Fruit fly (Drosophila melanogaster) whole organism, embryonic: ENCODE data around the gene CG8765.
A peak's percentile ranks its signal among the peaks of the same experiment; 100 is the strongest.

Experiments
- ATbp ChIP-seq: fragments of 200-800 bp; sonication (Bioruptor generic); optimal IDR thresholded peaks from 2 replicates; lab custom pipeline; 2017; ENCODE audit warnings: missing biosample characterization, mild to moderate bottlenecking, missing genetic modification characterization, missing genetic modification reagents
- Aef1 ChIP-seq: fragments of 200-800 bp; sonication (Bioruptor generic); IDR thresholded peaks from 3 replicates; pipeline ENCODE4 v1.3.6; 2022; ENCODE audit warnings: missing biosample characterization, missing genetic modification characterization
- Atf6 ChIP-seq: fragments of 200-800 bp; sonication (Bioruptor generic); IDR thresholded peaks from 2 replicates; pipeline ENCODE4 v1.3.6; 2022; ENCODE audit warnings: missing biosample characterization, missing genetic modification characterization
- Awh ChIP-seq: fragments of 200-800 bp; sonication (Bioruptor generic); IDR thresholded peaks from 2 replicates; pipeline ENCODE4, ENCODE4 v1.3.6; 2022; ENCODE audit warnings: missing biosample characterization, missing genetic modification characterization
- BEAF-32 ChIP-seq: fragments of 200-800 bp; sonication (Bioruptor generic); optimal IDR thresholded peaks from 3 replicates; lab custom pipeline; 2017; ENCODE audit warnings: missing biosample characterization, missing genetic modification characterization, mild to moderate bottlenecking, moderate library complexity, missing genetic modification reagents
- CG10431 ChIP-seq: fragments of 200-800 bp; sonication (Bioruptor generic); optimal IDR thresholded peaks from 3 replicates; lab custom pipeline; 2018; ENCODE audit warnings: missing biosample characterization, mild to moderate bottlenecking, missing genetic modification characterization
- CG10979 ChIP-seq: fragments of 200-800 bp; sonication (Bioruptor generic); optimal IDR thresholded peaks from 2 replicates; lab custom pipeline; 2018; ENCODE audit warnings: missing biosample characterization, mild to moderate bottlenecking, missing genetic modification characterization, moderate library complexity
- CG11456 ChIP-seq: fragments of 200-800 bp; sonication (Bioruptor generic); IDR thresholded peaks from 3 replicates; pipeline ENCODE4 v1.3.6; 2022; ENCODE audit warnings: missing biosample characterization, missing genetic modification characterization
- CG12071 ChIP-seq: fragments of 200-800 bp; sonication (Bioruptor generic); optimal IDR thresholded peaks from 3 replicates; lab custom pipeline; 2018; ENCODE audit warnings: missing biosample characterization, mild to moderate bottlenecking, missing genetic modification characterization
- CG12219 ChIP-seq: fragments of 200-800 bp; sonication (Bioruptor generic); optimal IDR thresholded peaks from 3 replicates; lab custom pipeline; 2018; ENCODE audit warnings: missing biosample characterization, mild to moderate bottlenecking, missing genetic modification characterization
- CG12744 ChIP-seq: fragments of 200-800 bp; sonication (Bioruptor generic); optimal IDR thresholded peaks from 2 replicates; lab custom pipeline; 2016; ENCODE audit warnings: missing biosample characterization, missing genetic modification characterization
- CG14965 ChIP-seq: fragments of 200-800 bp; sonication (Bioruptor generic); optimal IDR thresholded peaks from 2 replicates; lab custom pipeline; 2016; ENCODE audit warnings: missing biosample characterization, missing genetic modification characterization, borderline replicate concordance
- CG15601 ChIP-seq: fragments of 200-800 bp; sonication (Bioruptor generic); optimal IDR thresholded peaks from 3 replicates; lab custom pipeline; 2019; ENCODE audit warnings: missing biosample characterization, mild to moderate bottlenecking, missing genetic modification characterization, moderate library complexity
- CG17361 ChIP-seq: fragments of 200-800 bp; sonication (Bioruptor generic); IDR thresholded peaks from 3 replicates; pipeline ENCODE4 v1.3.6; 2022; ENCODE audit warnings: missing biosample characterization, missing genetic modification characterization
- CG17829 ChIP-seq: fragments of 200-800 bp; optimal IDR thresholded peaks from 2 replicates; lab custom pipeline; 2019; ENCODE audit warnings: missing biosample characterization, mild to moderate bottlenecking, missing genetic modification characterization, moderate library complexity
- CG18764 ChIP-seq: fragments of 200-800 bp; sonication (Bioruptor generic); optimal IDR thresholded peaks from 3 replicates; lab custom pipeline; 2016; ENCODE audit warnings: missing biosample characterization, missing genetic modification characterization
- CG2199 ChIP-seq: fragments of 200-800 bp; sonication (Bioruptor generic); IDR thresholded peaks from 3 replicates; pipeline ENCODE4 v1.3.6; 2022; ENCODE audit warnings: missing biosample characterization, missing genetic modification characterization
- CG30403 ChIP-seq: fragments of 200-800 bp; sonication (Bioruptor generic); optimal IDR thresholded peaks from 3 replicates; lab custom pipeline; 2016; ENCODE audit warnings: missing biosample characterization, missing genetic modification characterization
- CG3065 ChIP-seq: fragments of 200-800 bp; sonication (Bioruptor generic); optimal IDR thresholded peaks from 2 replicates; lab custom pipeline; 2016; ENCODE audit warnings: missing biosample characterization, missing genetic modification characterization
- CG31365 ChIP-seq: fragments of 200-800 bp; sonication (Bioruptor generic); optimal IDR thresholded peaks from 2 replicates; lab custom pipeline; 2018; ENCODE audit warnings: missing biosample characterization, mild to moderate bottlenecking, missing genetic modification characterization
- CG34224 ChIP-seq: fragments of 200-800 bp; sonication (Bioruptor generic); IDR thresholded peaks from 3 replicates; pipeline ENCODE4 v1.3.6; 2022; ENCODE audit warnings: missing biosample characterization, missing genetic modification characterization; ENCODE audit not compliant: partially characterized antibody
- CG3838 ChIP-seq: fragments of 200-800 bp; sonication (Bioruptor generic); optimal IDR thresholded peaks from 3 replicates; lab custom pipeline; 2016; ENCODE audit warnings: missing biosample characterization, missing genetic modification characterization
- CG4820 ChIP-seq: fragments of 200-800 bp; sonication (Bioruptor generic); optimal IDR thresholded peaks from 3 replicates; lab custom pipeline; 2016; ENCODE audit warnings: missing biosample characterization, missing genetic modification characterization
- CG5180 ChIP-seq: fragments of 200-800 bp; sonication (Bioruptor generic); optimal IDR thresholded peaks from 3 replicates; lab custom pipeline; 2017; ENCODE audit warnings: missing biosample characterization, missing genetic modification characterization, mild to moderate bottlenecking, moderate library complexity, missing genetic modification reagents
- CG7372 ChIP-seq: fragments of 200-800 bp; sonication (Bioruptor generic); IDR thresholded peaks from 2 replicates; pipeline ENCODE4 v1.3.6; 2022; ENCODE audit warnings: missing biosample characterization, missing genetic modification characterization
- CG7987 ChIP-seq: fragments of 200-800 bp; sonication (Bioruptor generic); optimal IDR thresholded peaks from 2 replicates; lab custom pipeline; 2018; ENCODE audit warnings: missing biosample characterization, mild to moderate bottlenecking, missing genetic modification characterization, moderate library complexity
- CG8359 ChIP-seq: fragments of 200-800 bp; sonication (Bioruptor generic); optimal IDR thresholded peaks from 2 replicates; lab custom pipeline; 2017; ENCODE audit warnings: missing biosample characterization, mild to moderate bottlenecking, missing genetic modification characterization, borderline replicate concordance
- CG9215 ChIP-seq: fragments of 200-800 bp; sonication (Bioruptor generic); IDR thresholded peaks from 2 replicates; pipeline ENCODE4 v1.3.6; 2022; ENCODE audit warnings: missing biosample characterization, missing genetic modification characterization
- CrebB ChIP-seq: fragments of 200-800 bp; sonication (Bioruptor generic); optimal IDR thresholded peaks from 3 replicates; lab custom pipeline; 2018; ENCODE audit warnings: missing biosample characterization, mild to moderate bottlenecking, missing genetic modification characterization
- Dbx ChIP-seq: fragments of 200-800 bp; sonication (Bioruptor generic); IDR thresholded peaks from 3 replicates; pipeline ENCODE4 v1.3.6; 2022; ENCODE audit warnings: missing biosample characterization, missing genetic modification characterization
- Deaf1 ChIP-seq: fragments of 200-800 bp; optimal IDR thresholded peaks from 3 replicates; lab custom pipeline; 2019; ENCODE audit warnings: missing biosample characterization, mild to moderate bottlenecking, missing genetic modification characterization, moderate library complexity
- E2f2 ChIP-seq: fragments of 200-800 bp; sonication (Bioruptor generic); IDR thresholded peaks from 2 replicates; pipeline ENCODE4 v1.3.6; 2022; ENCODE audit warnings: missing biosample characterization, missing genetic modification characterization
- Hand ChIP-seq: fragments of 200-800 bp; sonication (Bioruptor generic); optimal IDR thresholded peaks from 2 replicates; lab custom pipeline; 2017; ENCODE audit warnings: mild to moderate bottlenecking, missing biosample characterization, missing genetic modification reagents, missing genetic modification characterization
- Hr78 ChIP-seq, 2 experiments: fragments of 200-800 bp in 1 of 2; fragments of >200 bp in 1 of 2; sonication (Bioruptor generic) in 1 of 2; optimal IDR thresholded peaks; 2 replicates each; lab custom pipeline; 2017 to 2019; ENCODE audit warnings: missing biosample characterization in 2 of 2, missing genetic modification characterization in 2 of 2, mild to moderate bottlenecking in 1 of 2, moderate library complexity in 1 of 2
- Kr ChIP-seq: fragments of 200-800 bp; sonication (Bioruptor generic); optimal IDR thresholded peaks from 2 replicates; lab custom pipeline; 2017; ENCODE audit warnings: missing biosample characterization, mild to moderate bottlenecking, missing genetic modification characterization
- Lhr ChIP-seq: fragments of 200-800 bp; sonication (Bioruptor generic); optimal IDR thresholded peaks from 3 replicates; lab custom pipeline; 2017; ENCODE audit warnings: mild to moderate bottlenecking, missing biosample characterization, missing genetic modification reagents, missing genetic modification characterization
- Mrtf ChIP-seq: fragments of 200-800 bp; sonication (Bioruptor generic); IDR thresholded peaks from 3 replicates; pipeline ENCODE4 v1.3.6; 2022; ENCODE audit warnings: missing biosample characterization, missing genetic modification characterization
- Myb ChIP-seq: fragments of 200-800 bp; sonication (Bioruptor generic); optimal IDR thresholded peaks from 2 replicates; lab custom pipeline; 2016; ENCODE audit warnings: missing biosample characterization, missing genetic modification characterization
- Six4 ChIP-seq: fragments of 200-800 bp; sonication (Bioruptor generic); optimal IDR thresholded peaks from 2 replicates; lab custom pipeline; 2016; ENCODE audit warnings: missing biosample characterization, missing genetic modification characterization
- Xrp1 ChIP-seq: fragments of 200-800 bp; sonication (Bioruptor generic); IDR thresholded peaks from 2 replicates; pipeline ENCODE4 v1.3.6; 2022; ENCODE audit warnings: missing biosample characterization, missing genetic modification characterization
- chm ChIP-seq: fragments of 200-800 bp; sonication (Bioruptor generic); IDR thresholded peaks from 2 replicates; pipeline ENCODE4 v1.3.6; 2022; ENCODE audit warnings: missing biosample characterization, missing genetic modification characterization
- crc ChIP-seq: fragments of 200-800 bp; sonication (Bioruptor generic); optimal IDR thresholded peaks from 2 replicates; lab custom pipeline; 2016; ENCODE audit warnings: missing biosample characterization, missing genetic modification characterization
- en ChIP-seq: fragments of 200-800 bp; sonication (Bioruptor generic); optimal IDR thresholded peaks from 2 replicates; lab custom pipeline; 2016; ENCODE audit warnings: missing biosample characterization, missing genetic modification characterization
- jing ChIP-seq: fragments of 200-800 bp; sonication (Bioruptor generic); optimal IDR thresholded peaks from 2 replicates; lab custom pipeline; 2018; ENCODE audit warnings: missing biosample characterization, mild to moderate bottlenecking, missing genetic modification characterization
- oc ChIP-seq: fragments of 200-800 bp; sonication (Bioruptor generic); optimal IDR thresholded peaks from 2 replicates; lab custom pipeline; 2018; ENCODE audit warnings: missing biosample characterization, mild to moderate bottlenecking, missing genetic modification characterization, moderate library complexity
- rib ChIP-seq: fragments of 200-800 bp; sonication (Bioruptor generic); IDR thresholded peaks from 2 replicates; pipeline ENCODE4 v1.3.6; 2022; ENCODE audit warnings: missing biosample characterization, missing genetic modification characterization
- tll ChIP-seq, 2 experiments: fragments of 200-800 bp in 1 of 2; fragments of >200 bp in 1 of 2; sonication (Bioruptor generic) in 1 of 2; optimal IDR thresholded peaks; 2 replicates each; lab custom pipeline; 2017 to 2019; ENCODE audit warnings: missing biosample characterization in 2 of 2, missing genetic modification characterization in 2 of 2, mild to moderate bottlenecking in 1 of 2, moderate library complexity in 1 of 2
- wor ChIP-seq: fragments of 200-800 bp; sonication (Bioruptor generic); IDR thresholded peaks from 2 replicates; pipeline ENCODE4 v1.3.6; 2022; ENCODE audit warnings: missing biosample characterization, missing genetic modification characterization
- zen2 ChIP-seq: fragments of 200-800 bp; sonication (Bioruptor generic); IDR thresholded peaks from 3 replicates; pipeline ENCODE4 v1.3.6; 2022; ENCODE audit warnings: missing biosample characterization, missing genetic modification characterization; ENCODE audit not compliant: partially characterized antibody
- zfh2 ChIP-seq: fragments of 200-800 bp; sonication (Bioruptor generic); optimal IDR thresholded peaks from 2 replicates; lab custom pipeline; 2016; ENCODE audit warnings: missing biosample characterization, missing genetic modification characterization

The CG8765 gene

DNA sequence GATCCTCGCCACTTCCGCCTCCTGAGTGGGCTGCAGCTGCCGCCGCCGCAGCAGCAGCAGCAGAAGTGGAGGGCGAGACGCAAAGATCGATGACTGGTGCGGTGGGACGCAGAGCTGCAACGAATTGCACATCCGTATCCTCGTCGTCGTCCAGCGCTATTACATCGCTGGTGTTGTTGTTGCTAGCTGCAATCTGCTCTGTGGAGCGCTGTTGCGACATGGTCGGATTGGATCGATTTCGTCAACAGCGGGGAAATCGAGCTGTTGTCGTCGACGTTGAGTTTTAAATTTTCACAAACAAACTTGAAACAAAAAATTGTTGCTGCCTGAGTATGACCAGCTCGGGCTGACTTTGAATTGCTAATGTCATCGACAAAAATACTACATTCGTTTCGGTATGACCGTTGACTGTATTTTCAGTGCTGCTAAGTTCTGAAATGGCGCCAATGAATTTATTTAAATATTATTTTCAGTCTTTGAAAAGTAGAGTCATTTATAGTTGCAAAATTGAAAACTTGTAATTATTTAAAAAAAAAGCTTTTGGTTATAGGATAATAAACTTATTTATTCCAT is 44.6 kb downstream of the CG8765 start, which contains the start of gene Rnf146 (continued):
- TF ChIP-seq Hand (GFP tag; lab: Kevin White, UChicago) = no peak
- TF ChIP-seq CG7987 (GFP tag; lab: Kevin White, UChicago) = no peak
- no peak for TF ChIP-seq CG5180 (GFP tag; lab: Kevin White, UChicago)
- TF ChIP-seq Deaf1 (tag; lab: Kevin White, UChicago) = no peak
- TF ChIP-seq CG9215 (GFP tag; lab: Robert Waterston, UW) = no peak
- TF ChIP-seq CG4820 = no peak
- TF ChIP-seq CrebB (tag; lab: Kevin White, UChicago) = no peak
- TF ChIP-seq CG18764 = no peak
- TF ChIP-seq CG12071 (GFP tag; lab: Kevin White, UChicago) = no peak
- no peak for TF ChIP-seq CG7372 (GFP tag; lab: Robert Waterston, UW)
- no peak for TF ChIP-seq zfh2 (GFP tag; lab: Kevin White, UChicago)
- peak; percentile 27 for TF ChIP-seq CG17829
- no peak for TF ChIP-seq en (GFP tag; lab: Kevin White, UChicago)
- no peak for TF ChIP-seq ATbp (GFP tag; lab: Kevin White, UChicago)
- TF ChIP-seq CG17361 = peak; percentile 24; the same call in 1 of the 3 replicates
- TF ChIP-seq Atf6 (GFP tag; lab: Robert Waterston, UW) = no peak
- no peak for TF ChIP-seq Mrtf (GFP tag; lab: Robert Waterston, UW)
- no peak for TF ChIP-seq CG10431
- no peak for TF ChIP-seq CG14965
- TF ChIP-seq CG12744 (GFP tag; lab: Kevin White, UChicago) = no peak
- no peak for TF ChIP-seq CG10979 (tag; lab: Kevin White, UChicago)
- TF ChIP-seq Awh (GFP tag; lab: Robert Waterston, UW) = no peak
- no peak for TF ChIP-seq CG3838 (GFP tag; lab: Kevin White, UChicago)
- TF ChIP-seq tll (GFP tag; optimal IDR thresholded peaks at IDR 0.05; lab: Kevin White, UChicago) = no peak
- TF ChIP-seq crc (GFP tag; lab: Kevin White, UChicago) = no peak
- peak; percentile 26 for TF ChIP-seq CG15601 (tag; lab: Kevin White, UChicago)
- TF ChIP-seq CG11456 (GFP tag; lab: Robert Waterston, UW) = no peak
- TF ChIP-seq E2f2 (GFP tag; lab: Robert Waterston, UW) = peak; percentile 97
- peak; percentile 24 for TF ChIP-seq Lhr (GFP tag; lab: Kevin White, UChicago)
- no peak for TF ChIP-seq rib (GFP tag; lab: Robert Waterston, UW)
- no peak for TF ChIP-seq jing (GFP tag; lab: Kevin White, UChicago)
- no peak for TF ChIP-seq CG12219
- peak; percentile 15 for TF ChIP-seq BEAF-32
- no peak for TF ChIP-seq CG3065 (GFP tag; lab: Kevin White, UChicago)
- 0 out of 3 replicates have a peak, but pooled peaks have one; percentile 15 for TF ChIP-seq Dbx
- no peak for TF ChIP-seq wor (GFP tag; lab: Robert Waterston, UW)
- peak; percentile 8 for TF ChIP-seq CG30403 (GFP tag; lab: Kevin White, UChicago)
- TF ChIP-seq oc (tag; lab: Kevin White, UChicago) = no peak
- TF ChIP-seq Myb (GFP tag; lab: Kevin White, UChicago) = peak; percentile 64
- TF ChIP-seq CG8359 (GFP tag; lab: Kevin White, UChicago) = no peak
- no peak for TF ChIP-seq Six4
- no peak for TF ChIP-seq CG31365 (tag; lab: Kevin White, UChicago)
- no peak for TF ChIP-seq zen2
- no peak for TF ChIP-seq CG2199 (GFP tag; lab: Robert Waterston, UW)
- no peak for TF ChIP-seq Xrp1
- no peak for TF ChIP-seq Kr
- TF ChIP-seq Aef1 (GFP tag; lab: Robert Waterston, UW) = no peak
- peak; percentile 34; the same call in 1 of the 3 replicates for TF ChIP-seq CG34224 (GFP tag; lab: Robert Waterston, UW)
- TF ChIP-seq chm (GFP tag; lab: Robert Waterston, UW) = no peak
- no peak for TF ChIP-seq Hr78 (GFP tag; optimal IDR thresholded peaks at IDR 0.05; lab: Kevin White, UChicago)
